Fruit fly (Drosophila melanogaster): ENCODE data around the gene CG7059.

Gene CG7059

DNA sequence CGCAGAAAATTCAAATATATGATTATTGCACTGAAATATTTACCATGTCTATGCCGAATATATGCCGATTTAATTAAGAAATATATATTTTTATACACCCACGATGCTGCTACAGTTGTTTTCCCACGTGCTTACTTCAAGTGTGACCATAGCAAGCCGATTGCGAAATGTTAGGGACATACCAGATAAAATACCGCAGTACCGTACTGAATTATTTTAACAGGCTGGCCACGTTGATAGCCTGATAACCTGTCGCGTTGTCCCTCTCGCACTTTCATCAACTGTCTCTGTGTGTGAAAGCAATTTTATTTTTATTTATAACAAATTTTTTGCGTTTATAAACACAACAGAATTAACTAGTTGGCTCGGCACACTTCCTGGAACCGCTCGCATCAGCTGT is 31.3 kb downstream of the CG7059 start, which contains the start of the genes Nop56 and mats (continued):
- TF ChIP-seq mld (GFP tag; IDR thresholded peaks at IDR 0.05; ENCODE audit: partially characterized antibody) (no peak), dimm (GFP tag; IDR thresholded peaks at IDR 0.05) (no peak), CG3726 (GFP tag; IDR thresholded peaks at IDR 0.05) (no peak), NC2β (GFP tag; optimal IDR thresholded peaks at IDR 0.05) (peak; percentile 16), Xrp1 (GFP tag; IDR thresholded peaks at IDR 0.05) (no peak), Hand (GFP tag; optimal IDR thresholded peaks at IDR 0.05) (no peak), Fer1 (GFP tag; optimal IDR thresholded peaks at IDR 0.05) (peak; percentile 24), CG31365 (tag; optimal IDR thresholded peaks at IDR 0.05) (no peak), Lpt (GFP tag; optimal IDR thresholded peaks at IDR 0.05) (no peak), CG3163 (GFP tag; optimal IDR thresholded peaks at IDR 0.05) (no peak), CG32772 (GFP tag; IDR thresholded peaks at IDR 0.05) (no peak), Bdp1 (GFP tag; optimal IDR thresholded peaks at IDR 0.05) (no peak), Neu2 (GFP tag; optimal IDR thresholded peaks at IDR 0.05; ENCODE audit: borderline replicate concordance) (no peak), CG13894 (tag; optimal IDR thresholded peaks at IDR 0.05) (no peak), hbn (GFP tag; IDR thresholded peaks at IDR 0.05; ENCODE audit: partially characterized antibody) (peak; percentile 38; the same call in 1 of the 2 replicates), E2f1 (GFP tag; IDR thresholded peaks at IDR 0.05) (no peak), Nf-YC (tag; optimal IDR thresholded peaks at IDR 0.05) (peak; percentile 62), CG7987 (GFP tag; optimal IDR thresholded peaks at IDR 0.05) (peak; percentile 34), slou (GFP tag; optimal IDR thresholded peaks at IDR 0.05) (no peak), HLH54F (GFP tag; optimal IDR thresholded peaks at IDR 0.05) (no peak), Doc3 (GFP tag; IDR thresholded peaks at IDR 0.05; ENCODE audit: partially characterized antibody) (peak; percentile 41; the same call in 1 of the 3 replicates), Dip2 (GFP tag; IDR thresholded peaks at IDR 0.05) (no peak), CG13123 (GFP tag; optimal IDR thresholded peaks at IDR 0.05) (no peak), sim (GFP tag; IDR thresholded peaks at IDR 0.05) (no peak), Oaz (GFP tag; IDR thresholded peaks at IDR 0.05) (no peak), Hmx (GFP tag; optimal IDR thresholded peaks at IDR 0.05) (no peak), lmd (GFP tag; IDR thresholded peaks at IDR 0.05) (no peak), jigr1 (GFP tag; IDR thresholded peaks at IDR 0.05) (no peak), Dek (tag; optimal IDR thresholded peaks at IDR 0.05) (no peak), CG7963 (GFP tag; IDR thresholded peaks at IDR 0.05; ENCODE audit: partially characterized antibody) (no peak), CG31388 (GFP tag; optimal IDR thresholded peaks at IDR 0.05) (no peak), Poxn (GFP tag; IDR thresholded peaks at IDR 0.05) (no peak), tgo (GFP tag; IDR thresholded peaks at IDR 0.05) (no peak), Hr3 (GFP tag; optimal IDR thresholded peaks at IDR 0.05) (no peak), otp (GFP tag; IDR thresholded peaks at IDR 0.05) (no peak), CG6765 (GFP tag; optimal IDR thresholded peaks at IDR 0.05) (no peak), zfh2 (GFP tag; optimal IDR thresholded peaks at IDR 0.05) (no peak), jumu (GFP tag; optimal IDR thresholded peaks at IDR 0.05) (no peak), pan (optimal IDR thresholded peaks at IDR 0.05) (no peak), pan (GFP tag; optimal IDR thresholded peaks at IDR 0.05 in 1 of 2, IDR thresholded peaks at IDR 0.05 in 1 of 2) (no peak), Abd-B (GFP tag; optimal IDR thresholded peaks at IDR 0.05) (no peak), CG11504 (tag; optimal IDR thresholded peaks at IDR 0.05) (no peak), CG1602 (GFP tag; optimal IDR thresholded peaks at IDR 0.05) (no peak), CG9932 (GFP tag; IDR thresholded peaks at IDR 0.05) (no peak), CG17385 (GFP tag; optimal IDR thresholded peaks at IDR 0.05) (peak; percentile 2), z (GFP tag; IDR thresholded peaks at IDR 0.05) (no peak), dmrt99B (tag; optimal IDR thresholded peaks at IDR 0.05) (no peak), vnd (GFP tag; IDR thresholded peaks at IDR 0.05; ENCODE audit: partially characterized antibody) (no peak), Fer2 (tag; optimal IDR thresholded peaks at IDR 0.05) (no peak), CG4404 (GFP tag; IDR thresholded peaks at IDR 0.05) (no peak), Antp (GFP tag; optimal IDR thresholded peaks at IDR 0.05) (no peak), stwl (tag; optimal IDR thresholded peaks at IDR 0.05) (peak; percentile 87), ttk (GFP tag; IDR thresholded peaks at IDR 0.05) (no peak)
